Fruit fly (Drosophila melanogaster): ENCODE results near the gene CG42594.

The CG42594 gene

DNA sequence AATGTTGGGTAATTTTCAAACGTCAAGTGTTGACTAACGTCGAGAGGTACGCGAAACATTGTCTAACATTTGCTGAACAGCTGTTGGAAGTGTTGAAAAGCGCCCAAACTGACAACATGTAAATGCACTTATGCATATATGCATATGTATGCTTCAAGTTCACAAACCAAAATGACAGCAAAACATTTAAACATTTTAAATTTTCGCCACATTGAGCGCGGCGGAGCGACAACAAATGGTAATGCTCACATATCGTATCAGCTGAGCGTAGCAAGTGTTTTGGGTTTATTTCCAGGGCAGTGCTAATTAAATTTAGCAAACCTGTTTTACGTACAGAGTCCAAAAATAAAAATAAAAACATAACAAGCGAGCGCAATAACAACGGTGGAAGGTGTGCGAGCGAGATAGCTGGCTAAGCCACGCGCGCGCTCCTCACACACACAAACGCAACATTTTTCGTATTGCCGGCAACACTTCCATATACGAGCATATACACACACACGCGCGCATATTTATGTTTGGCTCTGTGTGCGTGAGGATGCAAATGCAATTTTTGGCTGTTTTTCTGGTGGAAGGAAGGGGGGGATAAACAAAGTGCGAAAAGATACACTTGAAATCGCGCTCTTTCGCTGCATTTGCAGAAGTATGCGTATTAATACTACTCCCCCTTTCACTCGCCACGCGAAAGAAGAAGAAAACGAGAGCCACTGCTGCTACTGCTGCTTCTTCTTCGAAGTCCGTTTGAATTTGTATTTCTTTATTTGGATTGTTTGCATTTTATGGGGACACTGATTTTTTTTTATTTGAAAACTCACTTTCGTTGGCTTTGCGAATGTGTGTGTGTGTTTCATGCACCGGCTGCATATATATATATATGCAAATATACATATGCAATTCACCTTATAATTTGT, 89.7 kb downstream of the CG42594 start (continued):
- no peak for TF ChIP-seq CG7357 (GFP tag; IDR thresholded peaks at IDR 0.05)
- peak; percentile 6 for TF ChIP-seq CG12744 (GFP tag; optimal IDR thresholded peaks at IDR 0.05)
- TF ChIP-seq CG17912 (GFP tag; optimal IDR thresholded peaks at IDR 0.05), result no peak
- TF ChIP-seq CG15479 (GFP tag; optimal IDR thresholded peaks at IDR 0.05), result peak; percentile 42
- TF ChIP-seq CG11398 (GFP tag; optimal IDR thresholded peaks at IDR 0.05), result peak; percentile 46
- peak; percentile 45 for TF ChIP-seq CG1233 (GFP tag; optimal IDR thresholded peaks at IDR 0.05)
- peak; percentile 25 for TF ChIP-seq Sry-δ (GFP tag; optimal IDR thresholded peaks at IDR 0.05)
- TF ChIP-seq Dref (GFP tag; IDR thresholded peaks at IDR 0.05), result no peak
- peak; percentile 11 for TF ChIP-seq CG18011 (GFP tag; optimal IDR thresholded peaks at IDR 0.05)
- TF ChIP-seq Doc2 (GFP tag; IDR thresholded peaks at IDR 0.05), result no peak
- TF ChIP-seq CG16863 (GFP tag; optimal IDR thresholded peaks at IDR 0.05), result peak; percentile 28
- no peak for TF ChIP-seq Opbp (GFP tag; IDR thresholded peaks at IDR 0.05; ENCODE audit: partially characterized antibody)
- peak; percentile 1 for TF ChIP-seq gro (GFP tag; optimal IDR thresholded peaks at IDR 0.05)
- TF ChIP-seq CG31388 (GFP tag; optimal IDR thresholded peaks at IDR 0.05), result no peak
- no peak for TF ChIP-seq CG34422 (GFP tag; IDR thresholded peaks at IDR 0.05)
- TF ChIP-seq ap (GFP tag; IDR thresholded peaks at IDR 0.05), result no peak
- TF ChIP-seq CG10274 (GFP tag; optimal IDR thresholded peaks at IDR 0.05), result no peak
- TF ChIP-seq MBD-R2 (GFP tag; IDR thresholded peaks at IDR 0.05), result no peak
- peak; percentile 31 for TF ChIP-seq CG5245 (GFP tag; optimal IDR thresholded peaks at IDR 0.05)
- TF ChIP-seq pb (GFP tag; optimal IDR thresholded peaks at IDR 0.05), result peak; percentile 5
- peak; percentile 16 for TF ChIP-seq BEAF-32 (GFP tag; optimal IDR thresholded peaks at IDR 0.05)
- TF ChIP-seq Awh (GFP tag; IDR thresholded peaks at IDR 0.05), result no peak
- peak; percentile 38 for TF ChIP-seq PHDP (tag; optimal IDR thresholded peaks at IDR 0.05)
- TF ChIP-seq CG6254 (GFP tag; optimal IDR thresholded peaks at IDR 0.05), result peak; percentile 8
- no peak for TF ChIP-seq tio (GFP tag; optimal IDR thresholded peaks at IDR 0.05)
- TF ChIP-seq B-H2 (GFP tag; optimal IDR thresholded peaks at IDR 0.05), result peak; percentile 31
- TF ChIP-seq sisA (GFP tag; IDR thresholded peaks at IDR 0.05), result no peak
- no peak for TF ChIP-seq slp2 (GFP tag; optimal IDR thresholded peaks at IDR 0.05)
- no peak for TF ChIP-seq CG17612 (GFP tag; IDR thresholded peaks at IDR 0.05)
- no peak for TF ChIP-seq CG8359 (GFP tag; optimal IDR thresholded peaks at IDR 0.05; ENCODE audit: borderline replicate concordance)
- peak; percentile 12 for TF ChIP-seq Bdp1 (GFP tag; optimal IDR thresholded peaks at IDR 0.05)
- TF ChIP-seq Drgx (GFP tag; IDR thresholded peaks at IDR 0.05), result no peak
- TF ChIP-seq Atf-2 (GFP tag; optimal IDR thresholded peaks at IDR 0.05), result no peak
- peak; percentile 15 for TF ChIP-seq CG10543 (GFP tag; optimal IDR thresholded peaks at IDR 0.05)
- no peak for TF ChIP-seq fu2 (GFP tag; optimal IDR thresholded peaks at IDR 0.05)
- TF ChIP-seq D19A (tag; optimal IDR thresholded peaks at IDR 0.05), result peak; percentile 33
- no peak for TF ChIP-seq H15 (GFP tag; IDR thresholded peaks at IDR 0.05)
- no peak for TF ChIP-seq fd3F (GFP tag; optimal IDR thresholded peaks at IDR 0.05)
- no peak for TF ChIP-seq Lim3 (GFP tag; IDR thresholded peaks at IDR 0.05)
- peak; percentile 27 for TF ChIP-seq NfI (GFP tag; optimal IDR thresholded peaks at IDR 0.05)
- peak; percentile 7 for TF ChIP-seq sqz (GFP tag; optimal IDR thresholded peaks at IDR 0.05)
- TF ChIP-seq Nf-YB (GFP tag; optimal IDR thresholded peaks at IDR 0.05), result no peak
- TF ChIP-seq NC2β (GFP tag; optimal IDR thresholded peaks at IDR 0.05), result peak; percentile 43
- TF ChIP-seq Oaz (GFP tag; IDR thresholded peaks at IDR 0.05), result no peak
- peak; percentile 36 for TF ChIP-seq dmrt11E (tag; optimal IDR thresholded peaks at IDR 0.05)
- TF ChIP-seq Atf3 (GFP tag; optimal IDR thresholded peaks at IDR 0.05), result no peak
- no peak for TF ChIP-seq Dfd (GFP tag; optimal IDR thresholded peaks at IDR 0.05)
- TF ChIP-seq CG7745 (tag; optimal IDR thresholded peaks at IDR 0.05), result no peak
- no peak for TF ChIP-seq gsb-n (tag; optimal IDR thresholded peaks at IDR 0.05)
- no peak for TF ChIP-seq ac (GFP tag; optimal IDR thresholded peaks at IDR 0.05)

Data from whole organism, embryonic.